Fruit fly (Drosophila melanogaster): ENCODE measurements around the gene CG34159.
A peak's percentile ranks its signal among the peaks of the same experiment; 100 is the strongest.

CG34159 gene

DNA sequence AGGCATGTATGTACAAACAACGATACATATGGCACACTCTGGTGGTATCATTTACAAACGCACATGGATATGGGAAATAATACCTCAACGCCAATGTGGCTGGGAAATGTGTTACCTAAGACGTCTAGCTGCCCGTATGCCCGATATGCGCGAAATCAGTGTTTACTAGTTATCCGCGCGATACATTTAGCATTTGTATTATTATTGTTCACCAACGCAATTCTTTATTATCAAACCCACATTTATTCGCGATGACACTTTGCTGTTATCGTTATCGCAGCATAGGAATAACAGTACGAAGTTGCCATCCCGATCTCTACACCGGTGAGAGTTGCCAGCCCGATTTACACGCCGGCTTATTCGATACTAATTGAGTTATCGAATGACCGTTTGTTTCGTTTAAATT is 42.7 kb upstream of the CG34159 start, which contains the start of gene chico (continued):
- TF ChIP-seq Hsf (GFP tag; optimal IDR thresholded peaks at IDR 0.05) (no peak), Atf6 (GFP tag; IDR thresholded peaks at IDR 0.05) (0 out of 2 replicates have a peak, but pooled peaks have one; percentile 12), eve (GFP tag; optimal IDR thresholded peaks at IDR 0.05) (peak in 1 of 2 experiments; percentile 76), rib (GFP tag; IDR thresholded peaks at IDR 0.05) (no peak), CG4282 (GFP tag; optimal IDR thresholded peaks at IDR 0.05) (no peak), jing (GFP tag; optimal IDR thresholded peaks at IDR 0.05) (no peak), CG12659 (GFP tag; optimal IDR thresholded peaks at IDR 0.05) (peak; percentile 77), run (tag; optimal IDR thresholded peaks at IDR 0.05) (no peak), peb (GFP tag; IDR thresholded peaks at IDR 0.05) (no peak), Dip3 (GFP tag; optimal IDR thresholded peaks at IDR 0.05) (no peak), CG10543 (GFP tag; optimal IDR thresholded peaks at IDR 0.05) (no peak), grau (tag; optimal IDR thresholded peaks at IDR 0.05) (no peak), Jarid2 (GFP tag; optimal IDR thresholded peaks at IDR 0.05) (no peak), CG5245 (GFP tag; optimal IDR thresholded peaks at IDR 0.05) (no peak), lbe (GFP tag; optimal IDR thresholded peaks at IDR 0.05) (no peak), CG10979 (tag; optimal IDR thresholded peaks at IDR 0.05) (no peak), lov (optimal IDR thresholded peaks at IDR 0.05) (no peak), lov (GFP tag; IDR thresholded peaks at IDR 0.05) (no peak), pum (GFP tag; optimal IDR thresholded peaks at IDR 0.05) (no peak), NK7.1 (GFP tag; optimal IDR thresholded peaks at IDR 0.05) (no peak), CG7928 (GFP tag; optimal IDR thresholded peaks at IDR 0.05) (no peak), MESR4 (GFP tag; optimal IDR thresholded peaks at IDR 0.05) (peak; percentile 79), C15 (GFP tag; IDR thresholded peaks at IDR 0.05) (no peak), h (optimal IDR thresholded peaks at IDR 0.05) (no peak), CG5953 (GFP tag; IDR thresholded peaks at IDR 0.05) (no peak), CG5180 (GFP tag; optimal IDR thresholded peaks at IDR 0.05) (no peak), ken (GFP tag; IDR thresholded peaks at IDR 0.05) (no peak), Med (GFP tag) (peak; percentile 83), Dek (tag; optimal IDR thresholded peaks at IDR 0.05) (no peak), Asciz (GFP tag; optimal IDR thresholded peaks at IDR 0.05) (no peak), Bgb (GFP tag; IDR thresholded peaks at IDR 0.05; ENCODE audit: partially characterized antibody) (peak; percentile 77), CG11560 (tag; IDR thresholded peaks at IDR 0.05) (peak; percentile 99), CG17802 (tag; optimal IDR thresholded peaks at IDR 0.05) (no peak), nom (GFP tag; optimal IDR thresholded peaks at IDR 0.05) (no peak), nmo (GFP tag; optimal IDR thresholded peaks at IDR 0.05) (peak; percentile 63), ro (GFP tag; IDR thresholded peaks at IDR 0.05) (no peak), org-1 (GFP tag; optimal IDR thresholded peaks at IDR 0.05) (no peak), Dbx (GFP tag; IDR thresholded peaks at IDR 0.05) (peak; percentile 22; the same call in 1 of the 3 replicates), Taf1 (GFP tag; IDR thresholded peaks at IDR 0.05) (no peak), CG10462 (GFP tag; optimal IDR thresholded peaks at IDR 0.05) (no peak), GATAe (GFP tag; conservative IDR thresholded peaks at IDR 0.05) (no peak), CG10565 (GFP tag; optimal IDR thresholded peaks at IDR 0.05) (no peak), CG14667 (GFP tag; IDR thresholded peaks at IDR 0.05) (no peak), CG7271 (tag; optimal IDR thresholded peaks at IDR 0.05) (no peak), wdn (GFP tag; IDR thresholded peaks at IDR 0.05) (no peak), pan (optimal IDR thresholded peaks at IDR 0.05) (no peak), pan (GFP tag; optimal IDR thresholded peaks at IDR 0.05 in 1 of 2, IDR thresholded peaks at IDR 0.05 in 1 of 2) (no peak), Neu2 (GFP tag; optimal IDR thresholded peaks at IDR 0.05; ENCODE audit: borderline replicate concordance) (no peak), CG6254 (GFP tag; optimal IDR thresholded peaks at IDR 0.05) (no peak), vnd (GFP tag; IDR thresholded peaks at IDR 0.05; ENCODE audit: partially characterized antibody) (no peak), dm (GFP tag; optimal IDR thresholded peaks at IDR 0.05) (peak; percentile 48), CG8478 (optimal IDR thresholded peaks at IDR 0.05) (no peak), gem (tag; optimal IDR thresholded peaks at IDR 0.05) (no peak)

All from whole organism, embryonic.